Worm (Caenorhabditis elegans) whole organism, mixed stage, embryonic: ENCODE data around the gene F18G5.6.
A peak's percentile ranks its signal among the peaks of the same experiment; 100 is the strongest.

Experiments used
- bed-3 ChIP-seq: fragments of 200-800 bp; sonication (Bioruptor generic); optimal IDR thresholded peaks from 3 replicates; lab custom pipeline; 2018; ENCODE audit warnings: mild to moderate bottlenecking, missing genetic modification characterization, moderate library complexity, missing compliant biosample characterization
- ceh-39 ChIP-seq: fragments of 150-350 bp; optimal IDR thresholded peaks from 2 replicates; lab custom pipeline; 2014; ENCODE audit warnings: missing biosample characterization, missing genetic modification characterization
- ceh-43 ChIP-seq: fragments of 200-800 bp; sonication (Bioruptor generic); optimal IDR thresholded peaks from 2 replicates; lab custom pipeline; 2018; ENCODE audit warnings: mild to moderate bottlenecking, missing genetic modification characterization, moderate library complexity, missing compliant biosample characterization
- ceh-83 ChIP-seq: fragments of 200-800 bp; sonication (Bioruptor generic); optimal IDR thresholded peaks from 2 replicates; lab custom pipeline; 2018; ENCODE audit warnings: mild to moderate bottlenecking, missing genetic modification characterization, missing compliant biosample characterization
- cnd-1 ChIP-seq: fragments of 200-800 bp; sonication (Bioruptor generic); optimal IDR thresholded peaks from 2 replicates; lab custom pipeline; 2018; ENCODE audit warnings: mild to moderate bottlenecking, missing genetic modification characterization, missing compliant biosample characterization
- drap-1 ChIP-seq: fragments of 200-800 bp; sonication (Bioruptor generic); optimal IDR thresholded peaks from 3 replicates; lab custom pipeline; 2018; ENCODE audit warnings: mild to moderate bottlenecking, missing genetic modification characterization, missing compliant biosample characterization
- elt-1 ChIP-seq: sonication (generic microtip); optimal IDR thresholded peaks from 2 replicates; lab custom pipeline; 2017; ENCODE audit warnings: missing genetic modification characterization, mild to moderate bottlenecking, missing compliant biosample characterization, antibody characterized with exemption, moderate library complexity, borderline replicate concordance; ENCODE audit not compliant: insufficient read depth
- elt-3 ChIP-seq: fragments of 150-350 bp; optimal IDR thresholded peaks from 2 replicates; lab custom pipeline; 2014; ENCODE audit warnings: missing biosample characterization, missing genetic modification characterization
- flh-1 ChIP-seq: fragments of 200-800 bp; sonication (Bioruptor generic); optimal IDR thresholded peaks from 2 replicates; lab custom pipeline; 2018; ENCODE audit warnings: mild to moderate bottlenecking, missing genetic modification characterization, moderate library complexity, missing compliant biosample characterization
- ham-2 ChIP-seq: fragments of 200-800 bp; sonication (Bioruptor generic); optimal IDR thresholded peaks from 2 replicates; lab custom pipeline; 2018; ENCODE audit warnings: mild to moderate bottlenecking, missing genetic modification characterization, missing compliant biosample characterization
- hlh-1 ChIP-seq: fragments of 150-350 bp; optimal IDR thresholded peaks from 2 replicates; lab custom pipeline; 2014; ENCODE audit warnings: missing biosample characterization, missing genetic modification reagents, missing genetic modification characterization
- lin-13 ChIP-seq: fragments of 150-350 bp; optimal IDR thresholded peaks from 2 replicates; lab custom pipeline; 2014; ENCODE audit warnings: missing biosample characterization, missing genetic modification characterization
- lin-32 ChIP-seq: fragments of 200-800 bp; sonication (Bioruptor generic); optimal IDR thresholded peaks from 2 replicates; lab custom pipeline; 2018; ENCODE audit warnings: mild to moderate bottlenecking, missing genetic modification characterization, missing compliant biosample characterization
- lsy-2 ChIP-seq: fragments of 150-350 bp; optimal IDR thresholded peaks from 2 replicates; lab custom pipeline; 2014; ENCODE audit warnings: missing biosample characterization, missing genetic modification characterization
- mab-5 ChIP-seq: fragments of 150-350 bp; optimal IDR thresholded peaks from 2 replicates; lab custom pipeline; 2014; ENCODE audit warnings: missing biosample characterization, missing genetic modification characterization
- mep-1 ChIP-seq: fragments of 150-350 bp; optimal IDR thresholded peaks from 2 replicates; lab custom pipeline; 2017; ENCODE audit warnings: missing biosample characterization, missing genetic modification reagents, missing genetic modification characterization, inconsistent platforms
- mls-2 ChIP-seq: sonication (generic microtip); optimal IDR thresholded peaks from 2 replicates; lab custom pipeline; 2016; ENCODE audit warnings: mild to moderate bottlenecking, missing genetic modification characterization, moderate library complexity, missing compliant biosample characterization
- nhr-12 ChIP-seq: fragments of 150-350 bp; optimal IDR thresholded peaks from 2 replicates; lab custom pipeline; 2014; ENCODE audit warnings: missing biosample characterization, missing genetic modification characterization
- nhr-2 ChIP-seq: fragments of 150-350 bp; optimal IDR thresholded peaks from 2 replicates; lab custom pipeline; 2014; ENCODE audit warnings: missing biosample characterization, missing genetic modification characterization
- nhr-28 ChIP-seq: fragments of 150-350 bp; optimal IDR thresholded peaks from 2 replicates; lab custom pipeline; 2014; ENCODE audit warnings: missing biosample characterization, missing genetic modification characterization
- nhr-76 ChIP-seq: sonication (generic microtip); optimal IDR thresholded peaks from 2 replicates; lab custom pipeline; 2017; ENCODE audit warnings: missing biosample characterization, missing genetic modification characterization
- pha-4 ChIP-seq: fragments of 150-350 bp; optimal IDR thresholded peaks from 2 replicates; lab custom pipeline; 2018; ENCODE audit warnings: missing biosample characterization, missing genetic modification reagents, missing genetic modification characterization
- sem-2 ChIP-seq: fragments of 200-800 bp; sonication (Bioruptor generic); optimal IDR thresholded peaks from 2 replicates; lab custom pipeline; 2018; ENCODE audit warnings: mild to moderate bottlenecking, missing genetic modification characterization, missing compliant biosample characterization
- snpc-4 ChIP-seq: fragments of 150-350 bp; optimal IDR thresholded peaks from 2 replicates; lab custom pipeline; 2014; ENCODE audit warnings: missing biosample characterization, missing genetic modification characterization
- sptf-1 ChIP-seq: sonication (generic microtip); optimal IDR thresholded peaks from 2 replicates; lab custom pipeline; 2017; ENCODE audit warnings: mild to moderate bottlenecking, missing genetic modification characterization, moderate library complexity, missing compliant biosample characterization
- tbx-8 ChIP-seq: fragments of 200-800 bp; sonication (Bioruptor generic); optimal IDR thresholded peaks from 2 replicates; lab custom pipeline; 2018; ENCODE audit warnings: mild to moderate bottlenecking, missing genetic modification characterization, moderate library complexity, missing compliant biosample characterization
- unc-120 ChIP-seq: sonication (generic microtip); optimal IDR thresholded peaks from 2 replicates; lab custom pipeline; 2017; ENCODE audit warnings: missing genetic modification characterization, missing compliant biosample characterization; ENCODE audit not compliant: poor library complexity, severe bottlenecking
- unc-62 ChIP-seq: fragments of 150-350 bp; optimal IDR thresholded peaks from 2 replicates; lab custom pipeline; 2014; ENCODE audit warnings: missing biosample characterization, missing genetic modification reagents, missing genetic modification characterization
- zip-8 ChIP-seq: fragments of 150-350 bp; optimal IDR thresholded peaks from 2 replicates; lab custom pipeline; 2014; ENCODE audit warnings: missing biosample characterization, missing genetic modification characterization
- ztf-11 ChIP-seq: fragments of 150-350 bp; optimal IDR thresholded peaks from 2 replicates; lab custom pipeline; 2014; ENCODE audit warnings: missing biosample characterization, missing genetic modification characterization

F18G5.6 gene

DNA sequence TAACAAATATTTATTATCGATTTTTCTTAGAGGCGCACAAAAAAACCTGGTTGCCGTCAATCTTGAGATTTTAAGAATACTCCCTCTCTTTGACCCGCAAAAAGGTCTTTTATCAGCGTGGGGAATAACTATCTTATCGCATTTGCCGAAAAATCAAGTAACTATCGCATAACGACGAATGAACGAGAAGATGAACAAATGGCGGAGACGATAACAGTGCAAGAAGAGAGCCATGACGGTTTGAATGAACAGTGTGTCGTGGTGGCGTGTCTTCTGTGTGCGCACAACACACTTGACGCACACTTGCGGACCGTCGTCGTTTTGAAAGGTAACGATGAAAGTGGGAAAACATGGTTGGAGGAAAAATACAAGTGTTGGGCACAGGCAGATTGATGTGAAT is 7.8 kb upstream of the F18G5.6 start:
- TF ChIP-seq flh-1 (GFP tag; lab: Kevin White, UChicago) (no peak), ztf-11 (tag; lab: Kevin White, UChicago) (no peak), nhr-28 (tag; lab: Kevin White, UChicago) (no peak), ceh-83 (GFP tag; lab: Kevin White, UChicago) (no peak), unc-62 (GFP tag; lab: Kevin White, UChicago) (no peak), drap-1 (no peak), mls-2 (tag; lab: Kevin White, UChicago) (no peak), bed-3 (GFP tag; lab: Kevin White, UChicago) (no peak), sptf-1 (tag; lab: Kevin White, UChicago) (no peak), lin-13 (tag; lab: Kevin White, UChicago) (no peak), zip-8 (tag; lab: Kevin White, UChicago) (no peak), lsy-2 (tag; lab: Kevin White, UChicago) (no peak), mep-1 (peak; percentile 11), ceh-39 (tag; lab: Kevin White, UChicago) (no peak), pha-4 (tag; lab: Kevin White, UChicago) (no peak), elt-1 (tag; lab: Kevin White, UChicago) (peak; percentile 60)

DNA sequence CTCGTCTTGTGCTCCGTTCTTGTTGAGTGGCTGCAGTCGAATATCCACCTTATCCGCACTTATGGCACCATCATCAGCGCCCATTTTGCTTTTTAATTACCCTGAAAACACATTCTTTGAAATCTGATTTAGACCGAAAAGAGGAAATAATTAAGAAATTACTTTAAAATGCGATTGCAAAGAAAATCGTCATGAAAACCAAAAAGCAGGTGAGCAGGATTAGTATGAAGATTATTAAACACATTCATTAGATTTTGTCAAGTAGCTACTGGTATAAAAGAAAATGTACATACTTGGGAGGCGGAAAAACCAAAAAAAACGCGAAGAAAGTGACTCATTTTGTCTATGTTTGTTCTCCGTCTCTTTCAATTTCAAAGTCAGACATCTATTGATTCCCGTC is 6.6 kb upstream of the F18G5.6 start, which contains the start of gene B0416.5:
Gene B0416.5, minus strand, starts transcription at position 101 of the 400 bp plus-strand sequence.
- TF ChIP-seq snpc-4 (tag; lab: Kevin White, UChicago) (no peak), nhr-2 (tag; lab: Kevin White, UChicago) (no peak), flh-1 (GFP tag; lab: Kevin White, UChicago) (no peak), pha-4 (tag; lab: Kevin White, UChicago) (no peak), mls-2 (tag; lab: Kevin White, UChicago) (no peak), nhr-12 (no peak), sptf-1 (tag; lab: Kevin White, UChicago) (no peak), cnd-1 (tag; lab: Kevin White, UChicago) (no peak), drap-1 (no peak)
- TF ChIP-seq, all 35 proteins: peak for 0

DNA sequence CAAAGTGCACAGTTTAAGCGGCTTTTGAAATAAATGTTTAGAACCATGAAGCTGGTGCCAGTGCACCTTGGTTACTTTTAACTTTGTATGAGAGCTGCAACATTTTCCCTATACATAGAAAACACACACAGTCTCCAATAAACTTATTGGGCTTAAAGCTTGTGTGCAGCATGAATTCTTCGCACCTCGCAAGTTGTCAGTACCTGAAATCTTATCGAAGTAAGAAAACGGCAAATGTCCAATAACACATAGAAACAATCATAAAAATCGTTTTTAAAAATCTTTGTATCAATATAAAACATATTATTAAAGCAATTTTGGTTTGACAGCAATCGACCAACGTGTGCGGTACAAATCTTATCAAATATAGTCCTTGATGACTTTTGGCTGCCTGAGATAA is 4.2 kb upstream of the F18G5.6 start:
- no peak for TF ChIP-seq mab-5
- no peak for TF ChIP-seq ceh-39 (tag; lab: Kevin White, UChicago)
- TF ChIP-seq ceh-43 (GFP tag; lab: Kevin White, UChicago): no peak
- TF ChIP-seq ceh-83 (GFP tag; lab: Kevin White, UChicago): no peak
- TF ChIP-seq ham-2 (GFP tag; lab: Kevin White, UChicago): no peak
- TF ChIP-seq, all 35 proteins: peak for 0

DNA sequence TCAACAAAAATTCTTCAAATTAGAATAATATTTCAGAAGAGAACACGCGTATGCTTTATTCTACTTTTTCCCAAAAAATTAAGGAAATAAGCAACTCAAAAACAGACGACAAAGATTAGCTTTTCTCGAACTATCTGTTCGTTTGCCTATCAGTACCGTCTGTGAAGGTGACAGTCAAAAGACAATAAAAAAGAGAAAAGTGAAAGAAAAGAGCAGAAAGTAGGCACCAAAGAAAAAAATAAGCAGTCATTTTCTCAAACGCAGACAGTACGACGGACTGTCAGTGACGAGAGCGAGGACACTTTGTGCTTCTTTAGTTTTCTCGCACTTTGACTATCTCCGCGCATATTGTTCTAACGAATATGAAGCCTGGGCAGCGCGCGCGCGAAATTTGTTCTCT is 2.4 kb upstream of the F18G5.6 start:
- TF ChIP-seq snpc-4 (tag; lab: Kevin White, UChicago) (no peak), tbx-8 (no peak), sptf-1 (tag; lab: Kevin White, UChicago) (no peak), hlh-1 (tag; lab: Kevin White, UChicago) (no peak), elt-3 (tag; lab: Kevin White, UChicago) (no peak), sem-2 (GFP tag; lab: Kevin White, UChicago) (no peak), ztf-11 (tag; lab: Kevin White, UChicago) (no peak), zip-8 (tag; lab: Kevin White, UChicago) (no peak), ceh-43 (GFP tag; lab: Kevin White, UChicago) (no peak)

DNA sequence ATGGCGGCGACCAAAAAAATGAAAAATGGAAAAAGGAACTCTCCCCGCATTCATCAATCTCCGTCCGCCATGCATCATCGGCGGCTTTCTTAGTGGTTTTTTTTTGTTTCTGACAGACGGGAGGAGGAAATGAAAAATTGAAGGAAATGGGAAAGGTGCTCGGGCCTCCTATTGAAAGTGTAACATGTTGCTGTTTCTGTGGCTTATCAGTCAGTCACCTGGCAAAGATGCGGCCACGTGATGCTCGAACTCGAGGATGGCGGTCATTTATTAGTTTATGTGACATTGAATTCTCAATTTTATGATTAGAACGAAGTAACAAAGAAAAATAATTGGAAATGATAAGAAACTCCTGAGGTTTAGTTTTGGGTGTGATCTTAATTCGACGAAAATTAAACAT is 505 bp upstream of the F18G5.6 start:
- TF ChIP-seq lsy-2 (tag; lab: Kevin White, UChicago) (no peak), pha-4 (tag; lab: Kevin White, UChicago) (no peak), hlh-1 (tag; lab: Kevin White, UChicago) (peak; percentile 72), unc-120 (tag; lab: Kevin White, UChicago) (peak; percentile 28)

DNA sequence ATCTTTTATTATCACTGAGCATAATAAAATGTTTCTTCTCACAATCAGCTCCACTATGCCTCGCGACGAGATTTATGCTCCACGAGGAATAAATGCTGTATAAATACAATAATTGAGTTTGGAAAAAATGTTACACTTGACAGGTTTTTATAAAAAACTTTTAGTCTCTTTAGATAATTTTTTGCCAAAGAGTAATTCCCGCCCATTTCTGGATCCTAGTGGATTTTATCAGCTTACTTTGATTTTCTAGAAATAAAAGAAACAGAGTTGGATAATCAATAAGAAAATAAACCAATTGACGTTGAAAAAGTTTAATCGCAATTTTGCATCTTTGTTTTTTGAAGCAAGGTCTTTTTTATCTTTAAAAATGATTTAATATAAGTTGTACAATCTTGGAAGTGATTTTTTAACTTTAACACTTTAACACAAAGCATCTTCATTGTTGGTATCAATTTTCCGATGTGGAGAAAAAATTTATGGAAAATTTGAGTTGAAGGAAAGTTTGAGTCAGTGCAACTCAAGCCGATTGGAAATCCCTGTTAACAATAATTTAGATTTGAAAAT is 2.4 kb downstream of the F18G5.6 start:
- no peak for TF ChIP-seq pha-4 (tag; lab: Kevin White, UChicago)
- no peak for TF ChIP-seq lin-13 (tag; lab: Kevin White, UChicago)
- no peak for TF ChIP-seq nhr-76 (tag; lab: Kevin White, UChicago)
- no peak for TF ChIP-seq snpc-4 (tag; lab: Kevin White, UChicago)
- no peak for TF ChIP-seq tbx-8
- no peak for TF ChIP-seq bed-3 (GFP tag; lab: Kevin White, UChicago)
- no peak for TF ChIP-seq sptf-1 (tag; lab: Kevin White, UChicago)
- no peak for TF ChIP-seq lin-32 (GFP tag; lab: Kevin White, UChicago)
- no peak for TF ChIP-seq zip-8 (tag; lab: Kevin White, UChicago)
- no peak for TF ChIP-seq ceh-39 (tag; lab: Kevin White, UChicago)
- TF ChIP-seq unc-62 (GFP tag; lab: Kevin White, UChicago): no peak
- TF ChIP-seq sem-2 (GFP tag; lab: Kevin White, UChicago): no peak
- no peak for TF ChIP-seq hlh-1 (tag; lab: Kevin White, UChicago)
- TF ChIP-seq ham-2 (GFP tag; lab: Kevin White, UChicago): no peak
- TF ChIP-seq mab-5: no peak
- TF ChIP-seq elt-3 (tag; lab: Kevin White, UChicago): no peak
